Fruit fly (Drosophila melanogaster): ENCODE data around the gene CG14070.

CG14070 gene

dm6 chr2L:10901685-10902084, at the start of gene CG14070:
CG14070 (minus strand) TSS chr2L:10901785.
- TF ChIP-seq h (optimal IDR thresholded peaks at IDR 0.05) (no peak), Sin3A (optimal IDR thresholded peaks at IDR 0.05) (no peak), Myc (optimal IDR thresholded peaks at IDR 0.05) (no peak), psq (optimal IDR thresholded peaks at IDR 0.05) (no peak), insv (optimal IDR thresholded peaks at IDR 0.05) (no peak), ttk (optimal IDR thresholded peaks at IDR 0.05) (no peak)

dm6 chr2L:10940196-10940595, 38.6 kb upstream of the CG14070 start:
- TF ChIP-seq Myc (optimal IDR thresholded peaks at IDR 0.05) (no peak), ttk (optimal IDR thresholded peaks at IDR 0.05) (no peak), Sin3A (optimal IDR thresholded peaks at IDR 0.05) (no peak), insv (optimal IDR thresholded peaks at IDR 0.05) (no peak), psq (optimal IDR thresholded peaks at IDR 0.05) (no peak), h (optimal IDR thresholded peaks at IDR 0.05) (no peak)

DNA sequence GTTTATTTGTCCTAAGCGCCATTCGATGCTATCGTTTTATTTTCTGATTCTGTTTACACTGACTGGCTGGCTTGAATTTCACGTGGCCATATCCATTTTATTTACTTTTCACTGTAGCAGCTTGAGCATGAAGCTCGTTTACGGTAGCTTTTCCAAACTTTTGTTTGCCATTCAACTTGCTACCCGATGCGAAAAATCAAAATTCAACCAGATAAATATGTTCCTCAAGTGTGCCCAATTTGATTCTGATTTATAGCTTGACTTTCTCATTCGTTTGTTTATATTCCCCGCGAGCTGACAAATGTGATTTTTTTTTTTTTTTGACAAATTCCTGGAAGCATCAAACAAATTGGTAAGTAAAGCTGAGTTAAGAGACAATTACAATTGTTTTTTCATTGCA, 34.8 kb upstream of the CG14070 start, which contains the start of gene CG14072:
TSS of gene CG14072 (plus strand) at position 301 of the 400 bp plus-strand sequence.
- TF ChIP-seq psq (optimal IDR thresholded peaks at IDR 0.05) (no peak), h (optimal IDR thresholded peaks at IDR 0.05) (no peak), Sin3A (optimal IDR thresholded peaks at IDR 0.05) (no peak), Myc (optimal IDR thresholded peaks at IDR 0.05) (no peak), insv (optimal IDR thresholded peaks at IDR 0.05) (no peak), ttk (optimal IDR thresholded peaks at IDR 0.05) (no peak)

dm6 chr2L:10910548-10910947, 9.0 kb upstream of the CG14070 start, which contains the start of gene CG14069:
CG14069 (minus strand) TSS chr2L:10910648.
- no peak for TF ChIP-seq ttk (optimal IDR thresholded peaks at IDR 0.05)
- TF ChIP-seq insv (optimal IDR thresholded peaks at IDR 0.05), result no peak
- TF ChIP-seq h (optimal IDR thresholded peaks at IDR 0.05), result no peak
- TF ChIP-seq Myc (optimal IDR thresholded peaks at IDR 0.05), result no peak
- no peak for TF ChIP-seq Sin3A (optimal IDR thresholded peaks at IDR 0.05)
- TF ChIP-seq psq (optimal IDR thresholded peaks at IDR 0.05), result no peak

DNA sequence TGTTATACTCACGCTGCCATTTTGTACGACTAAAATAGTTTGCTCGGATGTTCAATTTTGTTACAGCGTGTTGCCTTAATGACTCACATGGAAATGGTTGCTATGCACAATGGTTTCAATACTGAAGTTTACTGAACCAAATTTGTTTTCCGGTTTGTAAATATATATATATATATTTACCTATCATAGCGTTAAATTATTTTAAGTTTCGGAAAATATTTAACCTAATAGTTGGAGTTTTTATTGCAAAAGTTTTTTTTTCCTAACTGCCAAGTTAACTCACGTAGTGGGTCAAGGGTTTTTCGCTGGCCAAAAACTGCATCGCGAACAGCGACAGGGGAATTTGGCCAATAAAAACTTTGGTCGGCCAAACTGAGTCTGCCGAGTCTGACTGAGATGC, 7.2 kb upstream of the CG14070 start, which contains the start of gene CG7309:
TSS of gene CG7309 (minus strand) at position 101 of the 400 bp plus-strand sequence.
- TF ChIP-seq Myc (optimal IDR thresholded peaks at IDR 0.05) (no peak), psq (optimal IDR thresholded peaks at IDR 0.05) (no peak), ttk (optimal IDR thresholded peaks at IDR 0.05) (no peak), insv (optimal IDR thresholded peaks at IDR 0.05) (no peak), Sin3A (optimal IDR thresholded peaks at IDR 0.05) (no peak), h (optimal IDR thresholded peaks at IDR 0.05) (no peak)

DNA sequence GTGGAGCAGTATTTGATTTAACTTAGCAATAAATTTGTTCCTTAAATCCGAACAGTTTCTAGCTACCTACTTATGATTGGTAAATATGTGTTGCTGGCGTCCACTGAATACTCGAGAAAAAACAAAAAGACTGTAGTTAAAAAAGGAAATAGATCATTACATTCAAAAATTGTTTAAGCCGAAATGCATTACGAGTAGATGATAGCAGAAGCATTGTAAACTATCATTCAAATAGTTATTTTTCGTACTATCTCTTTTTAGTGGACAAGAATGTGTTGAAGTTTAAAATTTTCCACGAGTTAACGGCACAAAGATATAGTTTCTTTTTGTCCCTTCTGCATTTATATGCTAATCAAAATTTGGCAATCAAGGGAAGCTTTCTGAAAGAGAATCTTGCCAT, 12.8 kb downstream of the CG14070 start, which contains the start of gene CG14071:
TSS of gene CG14071 (minus strand) at position 101 of the 400 bp plus-strand sequence.
- TF ChIP-seq ttk (optimal IDR thresholded peaks at IDR 0.05), result no peak
- TF ChIP-seq h (optimal IDR thresholded peaks at IDR 0.05), result no peak
- no peak for TF ChIP-seq psq (optimal IDR thresholded peaks at IDR 0.05)
- no peak for TF ChIP-seq insv (optimal IDR thresholded peaks at IDR 0.05)
- TF ChIP-seq Sin3A (optimal IDR thresholded peaks at IDR 0.05), result no peak
- no peak for TF ChIP-seq Myc (optimal IDR thresholded peaks at IDR 0.05)

dm6 chr2L:10869867-10870266, 31.7 kb downstream of the CG14070 start, which contains the start of gene CG12517:
CG12517 (plus strand) TSS chr2L:10870167.
- TF ChIP-seq h (optimal IDR thresholded peaks at IDR 0.05) (no peak), insv (optimal IDR thresholded peaks at IDR 0.05) (no peak), Sin3A (optimal IDR thresholded peaks at IDR 0.05) (no peak), psq (optimal IDR thresholded peaks at IDR 0.05) (no peak), ttk (optimal IDR thresholded peaks at IDR 0.05) (no peak), Myc (optimal IDR thresholded peaks at IDR 0.05) (no peak)

dm6 chr2L:10858064-10859047, 43.2 kb downstream of the CG14070 start, which contains the start of the genes aurB and Stam:
aurB (minus strand) TSS chr2L:10858094.
Stam (plus strand) TSS chr2L:10858536.
- TF ChIP-seq insv (optimal IDR thresholded peaks at IDR 0.05) (no peak), Sin3A (optimal IDR thresholded peaks at IDR 0.05) (no peak), h (optimal IDR thresholded peaks at IDR 0.05) (no peak), psq (optimal IDR thresholded peaks at IDR 0.05) (no peak), ttk (optimal IDR thresholded peaks at IDR 0.05) (no peak), Myc (optimal IDR thresholded peaks at IDR 0.05) (no peak)

DNA sequence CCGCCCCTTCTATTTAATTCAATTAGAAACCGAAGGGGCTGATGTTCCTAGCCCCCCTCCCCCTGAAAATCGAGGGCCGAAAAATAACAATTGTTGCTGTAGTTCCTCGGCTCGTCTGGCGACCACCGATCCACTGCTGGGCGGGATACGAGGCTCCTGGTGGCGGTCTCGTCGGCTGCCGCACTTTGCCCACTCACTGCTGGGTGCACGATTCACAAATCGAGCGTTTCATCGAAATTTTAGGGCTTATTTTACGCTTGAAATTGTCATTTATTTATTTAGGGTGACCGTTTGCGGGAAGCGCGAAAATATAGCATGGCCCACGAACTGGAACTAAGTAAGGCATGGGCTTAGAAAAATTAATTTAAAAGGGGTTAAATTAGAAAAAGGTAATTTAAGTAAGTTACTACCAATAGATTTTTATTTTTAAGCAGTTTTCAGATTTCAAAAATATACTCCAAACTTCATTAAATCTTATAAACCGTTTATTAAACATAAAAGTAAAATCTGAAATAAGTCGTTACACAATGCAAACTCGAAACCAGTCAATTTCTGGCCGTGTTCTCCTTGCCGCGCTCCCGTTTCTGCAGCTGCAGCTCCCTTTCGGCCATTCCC, 45.1 kb downstream of the CG14070 start, which contains the start of gene Dnz1:
TSS of gene Dnz1 (minus strand) at position 317 of the 615 bp plus-strand sequence.
- TF ChIP-seq insv (optimal IDR thresholded peaks at IDR 0.05) (no peak), Sin3A (optimal IDR thresholded peaks at IDR 0.05) (no peak), h (optimal IDR thresholded peaks at IDR 0.05) (no peak), psq (optimal IDR thresholded peaks at IDR 0.05) (no peak), ttk (optimal IDR thresholded peaks at IDR 0.05) (no peak), Myc (optimal IDR thresholded peaks at IDR 0.05) (no peak)

- no peak for TF ChIP-seq insv (optimal IDR thresholded peaks at IDR 0.05)
- no peak for TF ChIP-seq h (optimal IDR thresholded peaks at IDR 0.05)
- no peak for TF ChIP-seq psq (optimal IDR thresholded peaks at IDR 0.05)
- TF ChIP-seq ttk (optimal IDR thresholded peaks at IDR 0.05), result no peak
- TF ChIP-seq Sin3A (optimal IDR thresholded peaks at IDR 0.05), result no peak
- TF ChIP-seq Myc (optimal IDR thresholded peaks at IDR 0.05), result no peak
Measured at dm6 chr2L:10851336-10851862, 50.2 kb downstream of the CG14070 start.
